Worm (Caenorhabditis elegans): ENCODE measurements around the gene rol-3.

DNA sequence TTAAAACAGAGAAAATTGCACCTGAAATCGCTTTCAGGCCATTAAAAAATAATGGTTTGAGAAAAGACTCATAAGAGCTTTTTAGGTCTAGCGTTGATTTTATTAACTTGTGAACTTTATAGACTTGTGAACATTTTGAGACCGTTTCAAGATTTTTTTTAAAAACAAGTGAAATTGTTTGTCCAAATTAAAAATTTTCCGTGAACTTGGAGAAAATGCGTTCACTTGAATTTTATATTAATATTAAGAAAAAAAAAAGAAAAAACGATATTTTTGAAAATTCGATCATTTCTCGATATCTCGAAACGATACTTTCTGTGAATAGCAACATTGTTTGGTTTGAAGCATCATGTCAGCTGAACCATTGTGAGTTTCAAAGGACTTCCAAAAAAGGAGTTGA lies 47.8 kb downstream of the rol-3 start, which contains the start of gene F20D6.1:
- TF ChIP-seq nhr-25 (tag; optimal IDR thresholded peaks at IDR 0.05) (no peak), mdl-1 (tag; optimal IDR thresholded peaks at IDR 0.05) (no peak), sea-2 (GFP tag; optimal IDR thresholded peaks at IDR 0.05) (no peak), pha-4 (tag; optimal IDR thresholded peaks at IDR 0.05) (no peak), elt-3 (tag; optimal IDR thresholded peaks at IDR 0.05) (no peak), ztf-4 (tag; optimal IDR thresholded peaks at IDR 0.05) (no peak), jun-1 (tag; optimal IDR thresholded peaks at IDR 0.05) (no peak), nhr-11 (tag; optimal IDR thresholded peaks at IDR 0.05) (no peak), nhr-237 (tag; optimal IDR thresholded peaks at IDR 0.05) (no peak), egl-27 (tag; optimal IDR thresholded peaks at IDR 0.05) (no peak), unc-39 (tag; optimal IDR thresholded peaks at IDR 0.05) (no peak)

All from whole organism, L3 larva.